Fruit fly (Drosophila melanogaster): ENCODE data around the gene LSm-4.

Gene LSm-4

DNA sequence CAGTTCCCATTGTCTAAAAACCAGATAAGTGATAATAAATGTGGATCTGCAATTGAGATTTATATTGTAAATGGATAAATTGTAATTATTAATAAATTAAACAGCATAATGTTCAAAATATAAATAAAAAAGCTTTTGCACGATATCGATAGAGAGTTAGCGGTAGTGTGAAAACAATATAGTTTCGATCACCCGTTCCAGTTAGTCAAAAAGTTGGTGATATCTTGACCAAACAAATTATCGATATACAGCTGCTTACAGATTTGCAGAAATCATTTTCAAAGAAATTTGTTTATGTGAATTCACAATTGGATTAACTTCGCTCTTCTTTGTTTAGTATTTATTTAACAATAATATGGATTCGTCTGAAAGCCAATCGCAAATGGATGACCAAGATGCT lies 34.2 kb upstream of the LSm-4 start, which contains the start of gene Nse4 (continued):
- TF ChIP-seq knrl (GFP tag; IDR thresholded peaks at IDR 0.05; ENCODE audit: partially characterized antibody), result peak; percentile 71
- TF ChIP-seq Hey (tag; optimal IDR thresholded peaks at IDR 0.05), result no peak
- no peak for TF ChIP-seq crc (GFP tag; optimal IDR thresholded peaks at IDR 0.05)
- TF ChIP-seq CkIIα-i1 (GFP tag; IDR thresholded peaks at IDR 0.05), result no peak
- no peak for TF ChIP-seq CG3726 (GFP tag; IDR thresholded peaks at IDR 0.05)
- TF ChIP-seq ATbp (GFP tag; optimal IDR thresholded peaks at IDR 0.05), result no peak
- TF ChIP-seq CG11247 (GFP tag; IDR thresholded peaks at IDR 0.05), result no peak
- no peak for TF ChIP-seq chn (GFP tag; optimal IDR thresholded peaks at IDR 0.05)
- no peak for TF ChIP-seq CG4360 (GFP tag; IDR thresholded peaks at IDR 0.05)
- TF ChIP-seq Dek (tag; optimal IDR thresholded peaks at IDR 0.05), result no peak
- no peak for TF ChIP-seq ash1 (GFP tag; optimal IDR thresholded peaks at IDR 0.05)
- TF ChIP-seq lmd (GFP tag; IDR thresholded peaks at IDR 0.05), result no peak
- TF ChIP-seq CG34224 (GFP tag; IDR thresholded peaks at IDR 0.05; ENCODE audit: partially characterized antibody), result peak; percentile 93
- TF ChIP-seq CG4617 (GFP tag; optimal IDR thresholded peaks at IDR 0.05; ENCODE audit: borderline replicate concordance), result peak; percentile 41
- peak in 1 of 2 experiments; percentile 70 for TF ChIP-seq crp (GFP tag; optimal IDR thresholded peaks at IDR 0.05)
- TF ChIP-seq CG17829 (tag; optimal IDR thresholded peaks at IDR 0.05), result peak; percentile 10
- no peak for TF ChIP-seq esg (GFP tag; conservative IDR thresholded peaks at IDR 0.05)
- TF ChIP-seq mld (GFP tag; IDR thresholded peaks at IDR 0.05; ENCODE audit: partially characterized antibody), result peak; percentile 80; the same call in 2 of the 3 replicates
- TF ChIP-seq Taf1 (GFP tag; IDR thresholded peaks at IDR 0.05), result no peak
- no peak for TF ChIP-seq CG3407 (GFP tag; optimal IDR thresholded peaks at IDR 0.05)
- no peak for TF ChIP-seq Nf-YA (GFP tag; IDR thresholded peaks at IDR 0.05)
- TF ChIP-seq CG9609 (GFP tag; optimal IDR thresholded peaks at IDR 0.05), result no peak
- peak; percentile 74 for TF ChIP-seq unc-4 (GFP tag; IDR thresholded peaks at IDR 0.05; ENCODE audit: partially characterized antibody)
- TF ChIP-seq Elba2 (GFP tag; optimal IDR thresholded peaks at IDR 0.05), result no peak
- TF ChIP-seq unpg (GFP tag; optimal IDR thresholded peaks at IDR 0.05), result no peak
- TF ChIP-seq CG14710 (tag; optimal IDR thresholded peaks at IDR 0.05), result peak; percentile 34
- TF ChIP-seq pzg (GFP tag; optimal IDR thresholded peaks at IDR 0.05), result peak; percentile 61
- no peak for TF ChIP-seq Antp (GFP tag; optimal IDR thresholded peaks at IDR 0.05)
- TF ChIP-seq CG8765 (GFP tag; IDR thresholded peaks at IDR 0.05), result no peak
- TF ChIP-seq CG14014 (GFP tag; IDR thresholded peaks at IDR 0.05), result no peak
- no peak for TF ChIP-seq Trl (optimal IDR thresholded peaks at IDR 0.05)
- TF ChIP-seq Trl (GFP tag; optimal IDR thresholded peaks at IDR 0.05), result no peak
- TF ChIP-seq CG7963 (GFP tag; IDR thresholded peaks at IDR 0.05; ENCODE audit: partially characterized antibody), result peak; percentile 90
- no peak for TF ChIP-seq insv (GFP tag; optimal IDR thresholded peaks at IDR 0.05)
- no peak for TF ChIP-seq CG4730 (GFP tag; IDR thresholded peaks at IDR 0.05)
- TF ChIP-seq Sox102F (GFP tag; optimal IDR thresholded peaks at IDR 0.05), result no peak
- no peak for TF ChIP-seq CG2678 (tag; optimal IDR thresholded peaks at IDR 0.05)
- no peak for TF ChIP-seq Pdp1 (GFP tag; optimal IDR thresholded peaks at IDR 0.05)
- TF ChIP-seq usp (GFP tag; optimal IDR thresholded peaks at IDR 0.05), result no peak
- no peak for TF ChIP-seq CG15269 (tag; optimal IDR thresholded peaks at IDR 0.05)
- TF ChIP-seq Sox100B (GFP tag; optimal IDR thresholded peaks at IDR 0.05), result no peak
- TF ChIP-seq Usf (GFP tag; optimal IDR thresholded peaks at IDR 0.05), result no peak
- peak; percentile 75 for TF ChIP-seq Dp (GFP tag; optimal IDR thresholded peaks at IDR 0.05)
- no peak for TF ChIP-seq z (GFP tag; IDR thresholded peaks at IDR 0.05)
- peak; percentile 41 for TF ChIP-seq CG17802 (tag; optimal IDR thresholded peaks at IDR 0.05)
- peak; percentile 77; the same call in 2 of the 3 replicates for TF ChIP-seq Opbp (GFP tag; IDR thresholded peaks at IDR 0.05; ENCODE audit: partially characterized antibody)
- no peak for TF ChIP-seq pho (GFP tag; optimal IDR thresholded peaks at IDR 0.05)
- TF ChIP-seq otp (GFP tag; IDR thresholded peaks at IDR 0.05), result no peak
- no peak for TF ChIP-seq CG33557 (GFP tag; optimal IDR thresholded peaks at IDR 0.05)
- peak; percentile 38 for TF ChIP-seq Sry-δ (GFP tag; optimal IDR thresholded peaks at IDR 0.05)
- TF ChIP-seq Neu2 (GFP tag; optimal IDR thresholded peaks at IDR 0.05; ENCODE audit: borderline replicate concordance), result no peak

All from whole organism, embryonic.